Fruit fly (Drosophila melanogaster): ENCODE data around the gene CG32024.
A peak's percentile ranks its signal among the peaks of the same experiment; 100 is the strongest.

CG32024 gene

DNA sequence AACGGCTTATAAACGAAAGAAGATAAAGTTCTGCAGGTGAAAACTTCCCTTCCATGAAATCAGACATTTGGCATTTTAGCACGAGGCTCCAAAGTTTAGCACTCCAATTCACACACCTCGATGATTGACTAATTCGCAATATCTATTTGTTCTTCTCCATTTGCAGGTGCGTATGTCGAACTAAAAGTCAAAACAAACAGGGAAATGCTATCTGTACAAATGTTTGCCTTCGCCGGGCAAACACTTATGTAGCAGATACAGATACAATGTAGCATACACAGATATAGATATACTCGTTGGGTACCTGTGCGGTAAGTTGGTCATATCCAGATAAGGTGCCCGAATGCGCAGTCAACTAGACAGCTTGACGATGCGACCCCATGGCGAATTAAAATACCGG lies 27.5 kb downstream of the CG32024 start (continued):
- TF ChIP-seq gem (tag; optimal IDR thresholded peaks at IDR 0.05) = no peak
- TF ChIP-seq pan (optimal IDR thresholded peaks at IDR 0.05) = no peak
- no peak for TF ChIP-seq pan (GFP tag; optimal IDR thresholded peaks at IDR 0.05 in 1 of 2, IDR thresholded peaks at IDR 0.05 in 1 of 2)
- TF ChIP-seq Neu2 (GFP tag; optimal IDR thresholded peaks at IDR 0.05; ENCODE audit: borderline replicate concordance) = no peak
- TF ChIP-seq CG34224 (GFP tag; IDR thresholded peaks at IDR 0.05; ENCODE audit: partially characterized antibody) = no peak

DNA sequence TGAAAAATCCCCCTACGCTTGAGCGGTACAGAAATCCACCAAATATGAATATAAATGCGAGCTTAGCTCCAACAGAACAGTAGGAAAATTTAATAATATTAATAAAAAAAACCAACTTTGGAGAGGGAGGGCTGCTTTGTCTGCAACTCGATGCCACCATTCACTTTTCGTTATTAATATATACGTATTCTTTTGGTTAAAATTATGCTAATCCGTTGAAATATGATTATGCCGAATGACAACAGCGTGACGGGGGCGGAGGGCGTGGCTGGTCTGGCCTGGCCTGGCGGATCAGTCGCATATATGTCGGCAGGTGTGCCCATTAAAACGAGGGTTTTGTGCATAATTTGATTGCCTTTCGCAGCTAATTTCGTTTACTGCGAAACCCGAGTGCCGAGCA lies 28.0 kb downstream of the CG32024 start:
- TF ChIP-seq oc (tag; optimal IDR thresholded peaks at IDR 0.05) (peak; percentile 76), fru (optimal IDR thresholded peaks at IDR 0.05) (no peak), chinmo (GFP tag; IDR thresholded peaks at IDR 0.05; ENCODE audit: partially characterized antibody) (peak; percentile 69; the same call in 2 of the 4 replicates), vvl (GFP tag; IDR thresholded peaks at IDR 0.05) (0 out of 2 replicates have a peak, but pooled peaks have one; percentile 20)

DNA sequence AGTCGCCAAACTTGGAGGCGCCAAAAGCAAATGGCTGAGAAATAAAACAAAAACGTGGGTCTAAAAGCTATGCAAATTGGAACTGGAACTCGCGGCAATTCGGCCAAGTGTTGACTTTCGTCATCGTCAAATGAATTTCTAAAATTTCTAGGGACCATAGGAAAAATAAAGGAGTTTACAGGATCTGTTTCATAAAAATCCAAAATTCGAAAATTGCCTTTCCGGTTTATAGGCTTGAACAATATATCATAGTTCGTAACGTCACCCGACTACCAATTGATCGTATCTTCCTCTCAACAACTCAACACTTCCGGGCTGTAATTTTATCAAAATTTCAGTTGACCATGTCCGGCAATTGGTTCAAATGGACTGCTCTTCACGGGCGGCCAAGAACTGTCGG lies 28.8 kb downstream of the CG32024 start, which contains the start of gene CG32026:
CG32026 (plus strand) TSS at position 301 of the 400 bp plus-strand sequence.
- peak; percentile 57 for TF ChIP-seq Ets65A (GFP tag)
- no peak for TF ChIP-seq CG9215 (GFP tag; IDR thresholded peaks at IDR 0.05)

DNA sequence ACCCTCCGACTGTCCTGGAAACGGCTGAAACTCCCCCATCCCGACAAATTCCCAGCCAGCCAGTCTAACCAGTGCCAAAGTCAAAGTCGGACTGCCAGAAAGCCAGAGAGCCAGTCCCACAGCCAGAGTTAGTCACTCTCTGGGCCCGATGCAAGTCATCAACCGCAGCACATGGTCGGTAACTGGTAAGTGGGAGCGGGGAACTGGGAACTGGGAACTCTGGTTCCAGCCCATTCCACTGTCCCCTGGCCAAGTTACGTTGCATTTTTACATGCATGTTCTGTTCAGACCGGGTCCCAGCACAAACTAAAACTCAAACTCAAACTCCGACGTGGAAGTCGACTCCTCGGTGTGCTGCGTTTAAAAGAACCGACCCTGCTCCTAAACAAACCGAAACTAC lies 31.7 kb downstream of the CG32024 start:
- TF ChIP-seq Hr51 (GFP tag; optimal IDR thresholded peaks at IDR 0.05) = no peak
- no peak for TF ChIP-seq gsb (GFP tag; IDR thresholded peaks at IDR 0.05)
- TF ChIP-seq NC2β (GFP tag; optimal IDR thresholded peaks at IDR 0.05) = no peak
- no peak for TF ChIP-seq CG7963 (GFP tag; IDR thresholded peaks at IDR 0.05; ENCODE audit: partially characterized antibody)
- 0 out of 2 replicates have a peak, but pooled peaks have one; percentile 17 for TF ChIP-seq chm (GFP tag; IDR thresholded peaks at IDR 0.05)
- TF ChIP-seq CG8765 (GFP tag; IDR thresholded peaks at IDR 0.05) = no peak
- TF ChIP-seq CG2120 (GFP tag; optimal IDR thresholded peaks at IDR 0.05) = no peak
- no peak for TF ChIP-seq MTF-1 (GFP tag; optimal IDR thresholded peaks at IDR 0.05; ENCODE audit: borderline replicate concordance)
- TF ChIP-seq tin (GFP tag; optimal IDR thresholded peaks at IDR 0.05) = no peak
- peak; percentile 0 for TF ChIP-seq nom (GFP tag; optimal IDR thresholded peaks at IDR 0.05)

DNA sequence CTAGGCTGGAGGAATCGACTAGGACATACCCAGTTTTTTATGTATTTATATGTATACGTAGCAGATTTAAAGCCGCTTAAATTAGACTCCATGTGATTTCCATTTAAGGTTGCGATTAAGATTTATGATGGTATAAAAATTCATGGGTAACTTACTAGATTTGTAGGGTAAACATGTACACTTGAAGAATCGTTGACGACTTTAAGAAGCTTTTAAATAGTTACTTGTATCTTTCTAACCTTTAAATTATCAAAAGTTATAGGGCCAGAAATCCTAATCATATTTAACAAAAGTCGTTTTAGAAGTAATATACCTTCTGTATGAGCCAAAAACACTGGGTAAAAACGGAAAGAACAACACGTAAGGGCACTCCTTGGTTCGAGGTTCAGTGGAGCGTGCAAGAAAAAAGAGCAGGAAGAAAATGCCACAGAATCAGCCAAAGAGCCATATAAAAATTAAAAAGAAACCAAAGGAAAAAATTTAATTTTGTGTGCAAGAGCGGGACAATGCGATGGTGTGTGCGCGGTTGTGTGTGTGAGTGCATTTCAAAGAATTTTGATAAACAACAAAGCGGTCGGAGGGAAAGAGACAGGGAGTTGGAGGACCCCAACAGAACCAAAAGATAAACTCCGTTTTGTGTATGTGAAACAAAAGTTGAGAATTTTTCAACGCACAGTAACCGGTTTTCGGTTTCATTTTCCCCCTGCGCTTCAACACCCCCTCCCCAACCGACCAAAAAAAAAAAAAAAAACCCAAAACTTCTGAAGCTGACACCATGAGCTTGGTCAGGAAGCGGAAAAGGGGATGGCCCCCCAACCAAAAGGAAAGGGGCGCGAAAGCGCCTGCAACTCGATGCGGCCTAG lies 32.4 kb downstream of the CG32024 start:
- TF ChIP-seq gce (GFP tag; IDR thresholded peaks at IDR 0.05) = no peak
- peak; percentile 23 for TF ChIP-seq Med (GFP tag)
- TF ChIP-seq nmo (GFP tag; optimal IDR thresholded peaks at IDR 0.05) = peak; percentile 36
- TF ChIP-seq cato (GFP tag; optimal IDR thresholded peaks at IDR 0.05; ENCODE audit: borderline replicate concordance) = no peak
- peak; percentile 50 for TF ChIP-seq gem (tag; optimal IDR thresholded peaks at IDR 0.05)
- peak; percentile 40; the same call in 2 of the 3 replicates for TF ChIP-seq row (GFP tag; IDR thresholded peaks at IDR 0.05)
- peak in 1 of 2 experiments; percentile 56 for TF ChIP-seq pan (optimal IDR thresholded peaks at IDR 0.05)
- TF ChIP-seq pan (GFP tag; optimal IDR thresholded peaks at IDR 0.05 in 1 of 2, IDR thresholded peaks at IDR 0.05 in 1 of 2) = no peak
- TF ChIP-seq CG1647 (GFP tag; optimal IDR thresholded peaks at IDR 0.05) = no peak
- peak; percentile 31 for TF ChIP-seq D19A (tag; optimal IDR thresholded peaks at IDR 0.05)
- TF ChIP-seq CG31441 (GFP tag; IDR thresholded peaks at IDR 0.05) = 0 out of 2 replicates have a peak, but pooled peaks have one; percentile 25
- peak; percentile 64 for TF ChIP-seq CG9727 (GFP tag; optimal IDR thresholded peaks at IDR 0.05)
- peak; percentile 42 for TF ChIP-seq CG12391 (tag; optimal IDR thresholded peaks at IDR 0.05)
- TF ChIP-seq CG15696 (tag; optimal IDR thresholded peaks at IDR 0.05) = peak; percentile 61
- no peak for TF ChIP-seq br (optimal IDR thresholded peaks at IDR 0.05)
- TF ChIP-seq CG10979 (tag; optimal IDR thresholded peaks at IDR 0.05) = peak; percentile 64
- TF ChIP-seq CG34376 (GFP tag; optimal IDR thresholded peaks at IDR 0.05) = no peak
- peak in 1 of 3 experiments; percentile 98 for TF ChIP-seq Stat92E (GFP tag; optimal IDR thresholded peaks at IDR 0.05)
- TF ChIP-seq exex (tag; optimal IDR thresholded peaks at IDR 0.05) = no peak
- peak; percentile 5 for TF ChIP-seq CG15601 (tag; optimal IDR thresholded peaks at IDR 0.05)
- peak; percentile 4 for TF ChIP-seq pnt (GFP tag; optimal IDR thresholded peaks at IDR 0.05)
- peak; percentile 59 for TF ChIP-seq kni (GFP tag; optimal IDR thresholded peaks at IDR 0.05)
- peak in 1 of 2 experiments; percentile 17 for TF ChIP-seq bsh (GFP tag; optimal IDR thresholded peaks at IDR 0.05)

All from whole organism, embryonic.